Fruit fly (Drosophila melanogaster) whole organism, embryonic: ENCODE results near the gene Drgx.
A peak's percentile ranks its signal among the peaks of the same experiment; 100 is the strongest.

Source experiments
- Blimp-1 ChIP-seq: fragments of 200-800 bp; sonication (Bioruptor generic); optimal IDR thresholded peaks from 3 replicates; lab custom pipeline; 2018; ENCODE audit warnings: missing biosample characterization, missing genetic modification characterization, mild to moderate bottlenecking, moderate library complexity, missing genetic modification reagents
- CG11560 ChIP-seq: fragments of 200-800 bp; sonication (Bioruptor generic); IDR thresholded peaks from 3 replicates; pipeline ENCODE4 v1.3.6; 2022; ENCODE audit warnings: missing biosample characterization, missing genetic modification characterization
- CG12391 ChIP-seq: fragments of 200-800 bp; sonication (Bioruptor generic); optimal IDR thresholded peaks from 3 replicates; lab custom pipeline; 2018; ENCODE audit warnings: missing biosample characterization, mild to moderate bottlenecking, missing genetic modification characterization, moderate library complexity
- CG13775 ChIP-seq: fragments of 200-800 bp; sonication (Bioruptor generic); optimal IDR thresholded peaks from 3 replicates; lab custom pipeline; 2017; ENCODE audit warnings: missing biosample characterization, mild to moderate bottlenecking, missing genetic modification characterization
- CG15011 ChIP-seq: fragments of 200-800 bp; sonication (Bioruptor generic); optimal IDR thresholded peaks from 3 replicates; lab custom pipeline; 2018; ENCODE audit warnings: missing biosample characterization, mild to moderate bottlenecking, missing genetic modification characterization
- CG15269 ChIP-seq: fragments of 200-800 bp; sonication (Bioruptor generic); optimal IDR thresholded peaks from 2 replicates; lab custom pipeline; 2018; ENCODE audit warnings: missing biosample characterization, mild to moderate bottlenecking, missing genetic modification characterization, moderate library complexity
- CG17361 ChIP-seq: fragments of 200-800 bp; sonication (Bioruptor generic); IDR thresholded peaks from 3 replicates; pipeline ENCODE4 v1.3.6; 2022; ENCODE audit warnings: missing biosample characterization, missing genetic modification characterization
- CG18262 ChIP-seq: fragments of 200-800 bp; optimal IDR thresholded peaks from 3 replicates; lab custom pipeline; 2019; ENCODE audit warnings: missing biosample characterization, mild to moderate bottlenecking, missing genetic modification characterization, moderate library complexity
- CG2116 ChIP-seq: fragments of 200-800 bp; sonication (Bioruptor generic); optimal IDR thresholded peaks from 3 replicates; lab custom pipeline; 2018; ENCODE audit warnings: missing biosample characterization, mild to moderate bottlenecking, missing genetic modification characterization
- CG2712 ChIP-seq: fragments of 200-800 bp; optimal IDR thresholded peaks from 3 replicates; lab custom pipeline; 2019; ENCODE audit warnings: missing biosample characterization, mild to moderate bottlenecking, missing genetic modification characterization, moderate library complexity
- CG31441 ChIP-seq: fragments of 200-800 bp; sonication (Bioruptor generic); IDR thresholded peaks from 2 replicates; pipeline ENCODE4 v1.3.6; 2022; ENCODE audit warnings: missing biosample characterization, missing genetic modification characterization
- CG34422 ChIP-seq: fragments of 200-800 bp; sonication (Bioruptor generic); IDR thresholded peaks from 3 replicates; pipeline ENCODE4 v1.3.6; 2022; ENCODE audit warnings: missing biosample characterization, missing genetic modification characterization
- CG3847 ChIP-seq: fragments of 200-800 bp; sonication (Bioruptor generic); IDR thresholded peaks from 2 replicates; pipeline ENCODE4 v1.3.6; 2022; ENCODE audit warnings: missing biosample characterization, missing genetic modification characterization
- CG5245 ChIP-seq: fragments of 200-800 bp; sonication (Bioruptor generic); optimal IDR thresholded peaks from 3 replicates; lab custom pipeline; 2016; ENCODE audit warnings: missing biosample characterization, missing genetic modification characterization
- CG7786 ChIP-seq: fragments of 200-800 bp; sonication (Bioruptor generic); optimal IDR thresholded peaks from 2 replicates; lab custom pipeline; 2016; ENCODE audit warnings: missing biosample characterization, missing genetic modification characterization
- CG7839 ChIP-seq: fragments of 200-800 bp; sonication (Bioruptor generic); optimal IDR thresholded peaks from 3 replicates; lab custom pipeline; 2018; ENCODE audit warnings: missing biosample characterization, mild to moderate bottlenecking, missing genetic modification characterization, moderate library complexity
- CG8359 ChIP-seq: fragments of 200-800 bp; sonication (Bioruptor generic); optimal IDR thresholded peaks from 2 replicates; lab custom pipeline; 2017; ENCODE audit warnings: missing biosample characterization, mild to moderate bottlenecking, missing genetic modification characterization, borderline replicate concordance
- CG9876 ChIP-seq: fragments of 200-800 bp; sonication (Bioruptor generic); optimal IDR thresholded peaks from 2 replicates; lab custom pipeline; 2016; ENCODE audit warnings: missing biosample characterization, missing genetic modification characterization
- CoRest ChIP-seq: fragments of 200-800 bp; sonication (Bioruptor generic); optimal IDR thresholded peaks from 3 replicates; lab custom pipeline; 2018; ENCODE audit warnings: missing biosample characterization, mild to moderate bottlenecking, missing genetic modification characterization, moderate library complexity
- D19B ChIP-seq: fragments of 200-800 bp; sonication (Bioruptor generic); optimal IDR thresholded peaks from 2 replicates; lab custom pipeline; 2017; ENCODE audit warnings: missing biosample characterization, mild to moderate bottlenecking, missing genetic modification characterization
- Dbx ChIP-seq: fragments of 200-800 bp; sonication (Bioruptor generic); IDR thresholded peaks from 3 replicates; pipeline ENCODE4 v1.3.6; 2022; ENCODE audit warnings: missing biosample characterization, missing genetic modification characterization
- Fer3 ChIP-seq: fragments of 200-800 bp; sonication (Bioruptor generic); optimal IDR thresholded peaks from 2 replicates; lab custom pipeline; 2018; ENCODE audit warnings: missing biosample characterization, mild to moderate bottlenecking, missing genetic modification characterization, moderate library complexity
- H15 ChIP-seq: fragments of 200-800 bp; sonication (Bioruptor generic); IDR thresholded peaks from 3 replicates; pipeline ENCODE4 v1.3.6; 2022; ENCODE audit warnings: missing biosample characterization, missing genetic modification characterization
- HHEX ChIP-seq: fragments of 200-800 bp; sonication (Bioruptor generic); optimal IDR thresholded peaks from 3 replicates; lab custom pipeline; 2017; ENCODE audit warnings: missing biosample characterization, mild to moderate bottlenecking, missing genetic modification characterization, missing genetic modification reagents
- HLH54F ChIP-seq: fragments of 200-800 bp; sonication (Bioruptor generic); optimal IDR thresholded peaks from 3 replicates; lab custom pipeline; 2016; ENCODE audit warnings: missing biosample characterization, missing genetic modification characterization
- Hmr ChIP-seq: fragments of 200-800 bp; sonication (Bioruptor generic); optimal IDR thresholded peaks from 3 replicates; lab custom pipeline; 2017; ENCODE audit warnings: mild to moderate bottlenecking, missing biosample characterization, missing genetic modification reagents, missing genetic modification characterization
- Meics ChIP-seq: fragments of 200-800 bp; sonication (Bioruptor generic); optimal IDR thresholded peaks from 2 replicates; lab custom pipeline; 2017; ENCODE audit warnings: missing biosample characterization, mild to moderate bottlenecking, missing genetic modification characterization
- NFAT ChIP-seq: fragments of 200-800 bp; sonication (Bioruptor generic); IDR thresholded peaks from 2 replicates; pipeline ENCODE4 v1.3.6; 2022; ENCODE audit warnings: missing biosample characterization, missing genetic modification characterization
- PHDP ChIP-seq: fragments of 200-800 bp; sonication (Bioruptor generic); optimal IDR thresholded peaks from 3 replicates; lab custom pipeline; 2018; ENCODE audit warnings: missing biosample characterization, mild to moderate bottlenecking, missing genetic modification characterization, moderate library complexity
- Rfx ChIP-seq: fragments of 200-800 bp; sonication (Bioruptor generic); IDR thresholded peaks from 2 replicates; pipeline ENCODE4 v1.3.6; 2022; ENCODE audit warnings: missing biosample characterization, missing genetic modification characterization
- Rx ChIP-seq: fragments of 200-800 bp; sonication (Bioruptor generic); IDR thresholded peaks from 2 replicates; pipeline ENCODE4 v1.3.6; 2022; ENCODE audit warnings: missing biosample characterization, missing genetic modification characterization
- ase ChIP-seq: fragments of 200-800 bp; sonication (Bioruptor generic); IDR thresholded peaks from 3 replicates; pipeline ENCODE4 v1.3.6; 2022; ENCODE audit warnings: missing biosample characterization, missing genetic modification characterization
- bcd ChIP-seq: fragments of 200-800 bp; sonication (Bioruptor generic); optimal IDR thresholded peaks from 2 replicates; lab custom pipeline; 2017; ENCODE audit warnings: missing biosample characterization, mild to moderate bottlenecking, missing genetic modification characterization
- cad ChIP-seq: fragments of >200 bp; optimal IDR thresholded peaks from 2 replicates; lab custom pipeline; 2017; ENCODE audit warnings: missing biosample characterization, missing genetic modification characterization
- danr ChIP-seq: fragments of 200-800 bp; sonication (Bioruptor generic); IDR thresholded peaks from 2 replicates; pipeline ENCODE4 v1.3.6; 2022; ENCODE audit warnings: missing biosample characterization, missing genetic modification characterization
- dmrt99B ChIP-seq: fragments of 200-800 bp; sonication (Bioruptor generic); optimal IDR thresholded peaks from 2 replicates; lab custom pipeline; 2018; ENCODE audit warnings: missing biosample characterization, mild to moderate bottlenecking, missing genetic modification characterization, moderate library complexity
- gem ChIP-seq: fragments of 200-800 bp; sonication (Bioruptor generic); optimal IDR thresholded peaks from 2 replicates; lab custom pipeline; 2019; ENCODE audit warnings: missing biosample characterization, mild to moderate bottlenecking, missing genetic modification characterization, moderate library complexity
- hkb ChIP-seq, 2 experiments: fragments of 200-800 bp in 1 of 2; fragments of >200 bp in 1 of 2; sonication (Bioruptor generic) in 1 of 2; IDR thresholded peaks in 1 of 2; optimal IDR thresholded peaks in 1 of 2; 2 replicates each; pipeline versions ENCODE4 v1.3.6 to Lab custom; 2017 to 2022; ENCODE audit warnings: missing biosample characterization in 1 of 2, missing genetic modification characterization in 1 of 2
- kay ChIP-seq: fragments of 200-800 bp; sonication (Bioruptor generic); optimal IDR thresholded peaks from 2 replicates; lab custom pipeline; 2016; ENCODE audit warnings: missing biosample characterization, missing genetic modification characterization
- lab ChIP-seq: fragments of 200-800 bp; sonication (Bioruptor generic); optimal IDR thresholded peaks from 3 replicates; lab custom pipeline; 2017; ENCODE audit warnings: missing biosample characterization, missing genetic modification characterization, mild to moderate bottlenecking, moderate library complexity, missing genetic modification reagents
- nom ChIP-seq: fragments of 200-800 bp; sonication (Bioruptor generic); optimal IDR thresholded peaks from 2 replicates; lab custom pipeline; 2017; ENCODE audit warnings: missing biosample characterization, missing genetic modification characterization, mild to moderate bottlenecking, moderate library complexity, missing genetic modification reagents
- pros ChIP-seq: fragments of 200-800 bp; sonication (Bioruptor generic); optimal IDR thresholded peaks from 3 replicates; lab custom pipeline; 2019; ENCODE audit warnings: missing biosample characterization, mild to moderate bottlenecking, missing genetic modification characterization, moderate library complexity
- ranshi ChIP-seq: fragments of 200-800 bp; sonication (Bioruptor generic); IDR thresholded peaks from 2 replicates; pipeline ENCODE4 v1.3.6; 2022; ENCODE audit warnings: missing biosample characterization, missing genetic modification characterization
- scrt ChIP-seq: fragments of 200-800 bp; sonication (Bioruptor generic); optimal IDR thresholded peaks from 2 replicates; lab custom pipeline; 2018; ENCODE audit warnings: missing biosample characterization, mild to moderate bottlenecking, missing genetic modification characterization, moderate library complexity
- sd ChIP-seq: fragments of 200-800 bp; sonication (Bioruptor generic); optimal IDR thresholded peaks from 3 replicates; lab custom pipeline; 2018; ENCODE audit warnings: missing biosample characterization, mild to moderate bottlenecking, missing genetic modification characterization, moderate library complexity
- seq ChIP-seq: fragments of 200-800 bp; sonication (Bioruptor generic); IDR thresholded peaks from 2 replicates; pipeline ENCODE4 v1.3.6; 2022; ENCODE audit warnings: missing biosample characterization, missing genetic modification characterization
- so ChIP-seq: fragments of 200-800 bp; sonication (Bioruptor generic); IDR thresholded peaks from 3 replicates; pipeline ENCODE4 v1.3.6; 2022; ENCODE audit warnings: missing biosample characterization, missing genetic modification characterization
- unpg ChIP-seq: fragments of 200-800 bp; sonication (Bioruptor generic); optimal IDR thresholded peaks from 3 replicates; lab custom pipeline; 2018; ENCODE audit warnings: missing biosample characterization, mild to moderate bottlenecking, missing genetic modification characterization, moderate library complexity
- vfl ChIP-seq: fragments of 200-800 bp; sonication (Bioruptor generic); optimal IDR thresholded peaks from 2 replicates; lab custom pipeline; 2016; ENCODE audit warnings: missing biosample characterization, missing genetic modification characterization

Gene Drgx

dm6 chr2L:3629466-3629865, 33.1 kb upstream of the Drgx start (continued):
- TF ChIP-seq CG13775 (GFP tag; lab: Kevin White, UChicago) = peak; percentile 11
- TF ChIP-seq H15 (GFP tag; lab: Robert Waterston, UW) = peak; percentile 48; the same call in 1 of the 3 replicates
- peak; percentile 29 for TF ChIP-seq unpg
- TF ChIP-seq hkb (optimal IDR thresholded peaks at IDR 0.05; lab: Kevin White, UChicago) = no peak
- TF ChIP-seq hkb (GFP tag; IDR thresholded peaks at IDR 0.05; lab: Robert Waterston, UW) = 0 out of 2 replicates have a peak, but pooled peaks have one; percentile 34
- peak; percentile 46; the same call in 1 of the 2 replicates for TF ChIP-seq ranshi
- TF ChIP-seq CG11560 = no peak
- TF ChIP-seq kay (GFP tag; lab: Kevin White, UChicago) = peak; percentile 25
- peak; percentile 55; the same call in 1 of the 3 replicates for TF ChIP-seq Dbx
- no peak for TF ChIP-seq CG2116 (GFP tag; lab: Kevin White, UChicago)
- no peak for TF ChIP-seq CG9876 (GFP tag; lab: Kevin White, UChicago)
- TF ChIP-seq Meics (GFP tag; lab: Kevin White, UChicago) = peak; percentile 61
- peak; percentile 82 for TF ChIP-seq Rfx (GFP tag; lab: Robert Waterston, UW)
- TF ChIP-seq CoRest (tag; lab: Kevin White, UChicago) = peak; percentile 25
- peak; percentile 56 for TF ChIP-seq CG7839 (tag; lab: Kevin White, UChicago)
- peak; percentile 63 for TF ChIP-seq gem (tag; lab: Kevin White, UChicago)
- TF ChIP-seq CG15269 (tag; lab: Kevin White, UChicago) = peak; percentile 39
- no peak for TF ChIP-seq vfl (GFP tag; lab: Kevin White, UChicago)
- peak; percentile 3 for TF ChIP-seq HLH54F (GFP tag; lab: Kevin White, UChicago)
- peak; percentile 45 for TF ChIP-seq HHEX
- TF ChIP-seq lab (GFP tag; lab: Kevin White, UChicago) = peak; percentile 73
- peak; percentile 34 for TF ChIP-seq PHDP (tag; lab: Kevin White, UChicago)
- TF ChIP-seq Blimp-1 (GFP tag; lab: Kevin White, UChicago) = peak; percentile 18
- peak; percentile 63 for TF ChIP-seq nom (GFP tag; lab: Kevin White, UChicago)
- 0 out of 2 replicates have a peak, but pooled peaks have one; percentile 2 for TF ChIP-seq Rx (GFP tag; lab: Robert Waterston, UW)
- no peak for TF ChIP-seq so (GFP tag; lab: Robert Waterston, UW)
- TF ChIP-seq scrt (GFP tag; lab: Kevin White, UChicago) = peak; percentile 25
- TF ChIP-seq pros (GFP tag; lab: Kevin White, UChicago) = no peak
- no peak for TF ChIP-seq dmrt99B (tag; lab: Kevin White, UChicago)
- peak; percentile 32; the same call in 1 of the 2 replicates for TF ChIP-seq danr (GFP tag; lab: Robert Waterston, UW)
- TF ChIP-seq CG8359 = no peak
- TF ChIP-seq CG17361 (GFP tag; lab: Robert Waterston, UW) = 0 out of 3 replicates have a peak, but pooled peaks have one; percentile 21
- no peak for TF ChIP-seq sd
- TF ChIP-seq D19B (GFP tag; lab: Kevin White, UChicago) = peak; percentile 38
- peak; percentile 2 for TF ChIP-seq CG2712
- TF ChIP-seq CG7786 (GFP tag; lab: Kevin White, UChicago) = peak; percentile 12
- peak; percentile 43 for TF ChIP-seq Fer3
- TF ChIP-seq NFAT = peak; percentile 54
- TF ChIP-seq CG34422 (GFP tag; lab: Robert Waterston, UW) = peak; percentile 43; the same call in 1 of the 3 replicates
- TF ChIP-seq CG12391 = peak; percentile 13
- TF ChIP-seq CG18262 = no peak
- no peak for TF ChIP-seq ase (GFP tag; lab: Robert Waterston, UW)
- peak; percentile 14 for TF ChIP-seq bcd (GFP tag; lab: Kevin White, UChicago)
- 0 out of 2 replicates have a peak, but pooled peaks have one; percentile 35 for TF ChIP-seq seq
- peak; percentile 23 for TF ChIP-seq Hmr (GFP tag; lab: Kevin White, UChicago)
- TF ChIP-seq CG5245 (GFP tag; lab: Kevin White, UChicago) = no peak
- peak; percentile 42; the same call in 1 of the 2 replicates for TF ChIP-seq CG3847 (GFP tag; lab: Robert Waterston, UW)
- TF ChIP-seq CG15011 (GFP tag; lab: Kevin White, UChicago) = no peak
- no peak for TF ChIP-seq cad
- 0 out of 2 replicates have a peak, but pooled peaks have one; percentile 23 for TF ChIP-seq CG31441
